Worm (Caenorhabditis elegans) whole organism, L2 larva: ENCODE measurements around the gene sprr-2.

Experiments
- ama-1 ChIP-seq: fragments of 150-350 bp; optimal IDR thresholded peaks from 2 replicates; lab custom pipeline; 2018; ENCODE audit warnings: inconsistent platforms
- elt-3 ChIP-seq: sonication (generic microtip); optimal IDR thresholded peaks from 2 replicates; lab custom pipeline; 2017; ENCODE audit warnings: missing biosample characterization, missing genetic modification characterization
- lin-13 ChIP-seq: fragments of 150-350 bp; optimal IDR thresholded peaks from 2 replicates; lab custom pipeline; 2014; ENCODE audit warnings: missing biosample characterization, missing genetic modification reagents, missing genetic modification characterization
- mdl-1 ChIP-seq, 2 experiments: fragments of 150-350 bp in 1 of 2; sonication (generic microtip) in 1 of 2; optimal IDR thresholded peaks; 2 replicates each; lab custom pipeline; 2017; ENCODE audit warnings: missing biosample characterization in 2 of 2, missing genetic modification characterization in 2 of 2
- nhr-11 ChIP-seq: fragments of 150-350 bp; optimal IDR thresholded peaks from 2 replicates; lab custom pipeline; 2014; ENCODE audit warnings: missing biosample characterization, missing genetic modification characterization
- nhr-237 ChIP-seq: fragments of 150-350 bp; optimal IDR thresholded peaks from 2 replicates; lab custom pipeline; 2014; ENCODE audit warnings: missing biosample characterization, missing genetic modification characterization
- skn-1 ChIP-seq: sonication (generic microtip); optimal IDR thresholded peaks from 2 replicates; lab custom pipeline; 2017; ENCODE audit warnings: missing biosample characterization, missing genetic modification characterization
- unc-62 ChIP-seq: fragments of 150-350 bp; optimal IDR thresholded peaks from 2 replicates; lab custom pipeline; 2014; ENCODE audit warnings: missing biosample characterization, missing genetic modification reagents, missing genetic modification characterization
- zag-1 ChIP-seq: fragments of 150-350 bp; optimal IDR thresholded peaks from 2 replicates; lab custom pipeline; 2014; ENCODE audit warnings: missing biosample characterization, missing genetic modification characterization
- ztf-4 ChIP-seq: fragments of 150-350 bp; optimal IDR thresholded peaks from 2 replicates; lab custom pipeline; 2014; ENCODE audit warnings: missing biosample characterization, missing genetic modification characterization

- no peak for TF ChIP-seq ztf-4 (tag; lab: Kevin White, UChicago)
- TF ChIP-seq mdl-1 (tag; optimal IDR thresholded peaks at IDR 0.05; lab: Kevin White, UChicago): no peak
- no peak for TF ChIP-seq nhr-237
- TF ChIP-seq elt-3 (tag; lab: Kevin White, UChicago): no peak
- TF ChIP-seq skn-1 (tag; lab: Kevin White, UChicago): no peak
- no peak for TF ChIP-seq ama-1 (lab: Kevin White, UChicago)
- TF ChIP-seq lin-13 (GFP tag; lab: Kevin White, UChicago): no peak
- TF ChIP-seq nhr-11 (tag; lab: Kevin White, UChicago): no peak
- no peak for TF ChIP-seq unc-62 (GFP tag; lab: Kevin White, UChicago)
- no peak for TF ChIP-seq zag-1
These were observed 20.0 kb upstream of the sprr-2 start, which contains the start of gene unc-3 for ce11 chrX:14773238-14773637.
